Fruit fly (Drosophila melanogaster) whole organism, pupa: ENCODE measurements around the gene Pdi.

Experiments used
- CG10348 ChIP-seq: fragments of 200-800 bp; sonication (Bioruptor generic); IDR thresholded peaks from 2 replicates; pipeline ENCODE4 v1.3.6; 2022; ENCODE audit warnings: missing biosample characterization, missing genetic modification characterization
- CG12605 ChIP-seq: fragments of 200-800 bp; sonication (Bioruptor generic); IDR thresholded peaks from 2 replicates; pipeline ENCODE4 v1.3.6; 2022; ENCODE audit warnings: missing biosample characterization, missing genetic modification characterization
- CG13204 ChIP-seq: fragments of 200-800 bp; sonication (Bioruptor generic); optimal IDR thresholded peaks from 2 replicates; lab custom pipeline; 2018; ENCODE audit warnings: missing biosample characterization, mild to moderate bottlenecking, missing genetic modification characterization, moderate library complexity
- CG14655 ChIP-seq: fragments of 200-800 bp; sonication (Bioruptor generic); optimal IDR thresholded peaks from 3 replicates; lab custom pipeline; 2017; ENCODE audit warnings: mild to moderate bottlenecking, missing biosample characterization, missing genetic modification reagents, missing genetic modification characterization
- CG15710 ChIP-seq: fragments of 200-800 bp; sonication (Bioruptor generic); optimal IDR thresholded peaks from 2 replicates; lab custom pipeline; 2018; ENCODE audit warnings: missing biosample characterization, mild to moderate bottlenecking, missing genetic modification characterization, moderate library complexity
- CG17806 ChIP-seq: fragments of 200-800 bp; sonication (Bioruptor generic); optimal IDR thresholded peaks from 2 replicates; lab custom pipeline; 2018; ENCODE audit warnings: missing biosample characterization, mild to moderate bottlenecking, missing genetic modification characterization, moderate library complexity
- CG32121 ChIP-seq: fragments of 200-800 bp; sonication (Bioruptor generic); IDR thresholded peaks from 2 replicates; pipeline ENCODE4 v1.3.6; 2022; ENCODE audit warnings: missing biosample characterization, missing genetic modification characterization
- CG34367 ChIP-seq: fragments of 200-800 bp; sonication (Bioruptor generic); optimal IDR thresholded peaks from 2 replicates; lab custom pipeline; 2018; ENCODE audit warnings: missing biosample characterization, mild to moderate bottlenecking, missing genetic modification characterization
- CG4496 ChIP-seq: fragments of 200-800 bp; sonication (Bioruptor generic); IDR thresholded peaks from 3 replicates; pipeline ENCODE4 v1.3.6; 2022; ENCODE audit warnings: missing biosample characterization, missing genetic modification characterization
- CG8159 ChIP-seq: fragments of 200-800 bp; sonication (Bioruptor generic); optimal IDR thresholded peaks from 3 replicates; lab custom pipeline; 2018; ENCODE audit warnings: missing biosample characterization, mild to moderate bottlenecking, missing genetic modification characterization, moderate library complexity
- CG8301 ChIP-seq: fragments of 200-800 bp; sonication (Bioruptor generic); optimal IDR thresholded peaks from 2 replicates; lab custom pipeline; 2018; ENCODE audit warnings: missing biosample characterization, mild to moderate bottlenecking, missing genetic modification characterization
- CG9948 ChIP-seq: fragments of 200-800 bp; sonication (Bioruptor generic); optimal IDR thresholded peaks from 2 replicates; lab custom pipeline; 2018; ENCODE audit warnings: missing biosample characterization, mild to moderate bottlenecking, missing genetic modification characterization, moderate library complexity
- D1 ChIP-seq: fragments of 200-800 bp; sonication (Bioruptor generic); optimal IDR thresholded peaks from 2 replicates; lab custom pipeline; 2018; ENCODE audit warnings: missing biosample characterization, mild to moderate bottlenecking, missing genetic modification characterization, moderate library complexity
- EcR ChIP-seq: fragments of 200-800 bp; sonication (Bioruptor generic); optimal IDR thresholded peaks from 3 replicates; lab custom pipeline; 2019; ENCODE audit warnings: missing biosample characterization, missing genetic modification characterization, mild to moderate bottlenecking, moderate library complexity, missing genetic modification reagents
- Ets98B ChIP-seq: fragments of 200-800 bp; sonication (Bioruptor generic); IDR thresholded peaks from 2 replicates; pipeline ENCODE4 v1.3.6; 2022; ENCODE audit warnings: missing biosample characterization, missing genetic modification characterization
- Pif1A ChIP-seq: fragments of 200-800 bp; sonication (Bioruptor generic); optimal IDR thresholded peaks from 3 replicates; lab custom pipeline; 2016; ENCODE audit warnings: missing biosample characterization, missing genetic modification characterization
- Pif1B ChIP-seq: fragments of 200-800 bp; sonication (Bioruptor generic); optimal IDR thresholded peaks from 3 replicates; lab custom pipeline; 2016; ENCODE audit warnings: missing biosample characterization, missing genetic modification characterization
- Snoo ChIP-seq: fragments of 200-800 bp; sonication (Bioruptor generic); optimal IDR thresholded peaks from 3 replicates; lab custom pipeline; 2017; ENCODE audit warnings: missing biosample characterization, mild to moderate bottlenecking, missing genetic modification characterization, inconsistent platforms
- fd96Ca ChIP-seq: fragments of 200-800 bp; sonication (Bioruptor generic); IDR thresholded peaks from 3 replicates; pipeline ENCODE4 v1.3.6; 2022; ENCODE audit warnings: missing biosample characterization, missing genetic modification characterization
- gl ChIP-seq: fragments of 200-800 bp; sonication (Bioruptor generic); optimal IDR thresholded peaks from 2 replicates; lab custom pipeline; 2018; ENCODE audit warnings: missing biosample characterization, mild to moderate bottlenecking, missing genetic modification characterization
- rn ChIP-seq: fragments of 200-800 bp; sonication (Bioruptor generic); IDR thresholded peaks from 2 replicates; pipeline ENCODE4 v1.3.6; 2022; ENCODE audit warnings: missing biosample characterization, missing genetic modification characterization

Gene Pdi

DNA sequence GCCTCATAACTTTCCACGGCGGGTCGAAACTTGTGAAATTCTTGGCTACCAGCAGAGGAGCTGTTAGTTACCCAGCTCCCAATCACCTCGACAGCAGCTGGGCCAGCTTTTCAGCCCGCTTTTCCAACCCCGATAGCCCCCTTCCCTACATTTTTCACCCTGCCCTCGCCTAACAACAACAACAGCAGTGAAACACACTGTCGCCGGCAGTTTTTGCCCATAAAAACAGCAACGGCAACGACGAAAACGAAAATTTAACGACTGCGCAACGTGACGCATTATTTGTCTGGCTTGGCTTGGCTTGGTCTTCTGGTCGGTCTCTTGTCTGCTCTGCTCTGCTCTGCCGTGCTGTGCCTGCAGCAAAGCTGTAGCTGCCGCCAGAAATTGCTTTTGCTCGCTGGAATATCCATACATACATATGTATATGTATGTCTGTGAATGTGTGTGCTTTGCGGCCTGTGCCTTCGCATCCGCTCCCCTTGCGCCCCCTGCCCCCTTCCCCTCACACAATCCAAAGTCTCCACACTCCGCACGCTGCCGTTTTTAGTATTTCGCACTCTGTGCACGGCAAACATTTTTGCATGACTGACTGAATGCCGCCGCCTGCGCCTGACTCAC is 35.4 kb downstream of the Pdi start:
- TF ChIP-seq CG13204 (GFP tag; lab: Kevin White, UChicago) (peak; percentile 96), CG4496 (GFP tag; lab: Robert Waterston, UW) (peak; percentile 4; the same call in 2 of the 3 replicates), rn (GFP tag; lab: Robert Waterston, UW) (no peak)

dm6 chr3L:15105566-15106207 is 37.0 kb downstream of the Pdi start, which contains the start of gene CG45071:
Gene CG45071, plus strand, starts transcription at chr3L:15105882.
- peak; percentile 34; the same call in 1 of the 2 replicates for TF ChIP-seq CG12605
- no peak for TF ChIP-seq CG4496 (GFP tag; lab: Robert Waterston, UW)
- no peak for TF ChIP-seq rn (GFP tag; lab: Robert Waterston, UW)
- TF ChIP-seq gl (tag; lab: Kevin White, UChicago): no peak
- no peak for TF ChIP-seq CG34367
- TF ChIP-seq EcR (GFP tag; lab: Kevin White, UChicago): peak; percentile 37
- no peak for TF ChIP-seq Pif1A (GFP tag; lab: Kevin White, UChicago)
- no peak for TF ChIP-seq CG10348 (GFP tag; lab: Robert Waterston, UW)
- TF ChIP-seq CG15710: no peak
- no peak for TF ChIP-seq D1
- TF ChIP-seq Snoo: no peak
- no peak for TF ChIP-seq fd96Ca (GFP tag; lab: Robert Waterston, UW)
- TF ChIP-seq CG17806 (tag; lab: Kevin White, UChicago): no peak
- peak; percentile 11; the same call in 1 of the 2 replicates for TF ChIP-seq Ets98B (GFP tag; lab: Robert Waterston, UW)
- TF ChIP-seq CG13204 (GFP tag; lab: Kevin White, UChicago): peak; percentile 100
- TF ChIP-seq CG9948 (tag; lab: Kevin White, UChicago): no peak
- TF ChIP-seq CG32121: no peak
- no peak for TF ChIP-seq CG14655 (GFP tag; lab: Kevin White, UChicago)
- no peak for TF ChIP-seq Pif1B (GFP tag; lab: Kevin White, UChicago)
- no peak for TF ChIP-seq CG8159 (tag; lab: Kevin White, UChicago)
- no peak for TF ChIP-seq CG8301 (tag; lab: Kevin White, UChicago)

DNA sequence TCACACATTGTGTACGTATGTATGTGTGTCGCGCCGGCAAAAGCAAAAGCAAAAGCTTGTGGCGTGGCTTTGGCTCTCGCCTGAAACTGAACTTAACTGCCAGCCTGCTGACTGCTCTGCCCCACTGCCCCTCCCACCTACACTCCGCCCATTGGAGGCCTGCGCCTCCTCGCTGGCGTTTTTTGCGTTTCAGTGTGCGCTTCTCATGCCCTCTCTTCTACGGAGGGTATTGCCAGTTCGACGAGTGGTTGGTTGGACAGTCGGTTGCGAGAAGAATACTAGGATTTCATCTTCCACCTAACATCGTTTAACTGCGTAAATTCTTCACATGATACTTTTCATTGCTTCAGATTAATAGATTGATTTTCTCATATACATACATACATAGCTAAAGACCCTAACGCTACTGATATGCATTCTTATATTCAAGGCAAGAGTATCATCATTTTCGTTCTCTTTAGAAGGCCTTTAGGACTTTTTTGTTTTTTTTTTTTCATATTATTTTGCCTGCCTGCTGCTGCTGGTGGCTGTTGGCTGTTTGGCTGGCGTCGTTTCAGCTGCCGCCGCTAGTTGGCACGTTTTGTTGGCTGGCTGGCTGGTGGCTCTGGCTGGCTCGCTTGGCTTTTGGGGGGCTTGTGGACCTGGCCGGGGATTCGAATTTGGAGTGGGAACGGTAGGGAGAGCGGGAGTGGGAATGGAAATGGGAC is 37.6 kb downstream of the Pdi start:
- TF ChIP-seq fd96Ca (GFP tag; lab: Robert Waterston, UW): peak; percentile 92
- TF ChIP-seq CG10348 (GFP tag; lab: Robert Waterston, UW): no peak; the same call in 1 of the 2 replicates
- TF ChIP-seq CG9948 (tag; lab: Kevin White, UChicago): peak; percentile 84
- TF ChIP-seq CG17806 (tag; lab: Kevin White, UChicago): peak; percentile 87
- TF ChIP-seq D1: peak; percentile 53
- peak; percentile 6 for TF ChIP-seq CG13204 (GFP tag; lab: Kevin White, UChicago)
- peak; percentile 88 for TF ChIP-seq Pif1B (GFP tag; lab: Kevin White, UChicago)
- peak; percentile 87 for TF ChIP-seq CG4496 (GFP tag; lab: Robert Waterston, UW)
- peak; percentile 90 for TF ChIP-seq CG8301 (tag; lab: Kevin White, UChicago)
- peak; percentile 82 for TF ChIP-seq Ets98B (GFP tag; lab: Robert Waterston, UW)
- TF ChIP-seq EcR (GFP tag; lab: Kevin White, UChicago): no peak
- TF ChIP-seq CG12605: peak; percentile 76
- peak; percentile 88 for TF ChIP-seq CG14655 (GFP tag; lab: Kevin White, UChicago)
- peak; percentile 90 for TF ChIP-seq Snoo
- TF ChIP-seq CG15710: peak; percentile 94
- peak; percentile 95 for TF ChIP-seq Pif1A (GFP tag; lab: Kevin White, UChicago)
- peak; percentile 73 for TF ChIP-seq gl (tag; lab: Kevin White, UChicago)
- peak; percentile 87 for TF ChIP-seq CG32121
- peak; percentile 90 for TF ChIP-seq CG8159 (tag; lab: Kevin White, UChicago)
- TF ChIP-seq CG34367: peak; percentile 89
- peak; percentile 84 for TF ChIP-seq rn (GFP tag; lab: Robert Waterston, UW)
- TF ChIP-seq, all 21 proteins: peak for 19

- TF ChIP-seq rn (GFP tag; lab: Robert Waterston, UW) (no peak), EcR (GFP tag; lab: Kevin White, UChicago) (peak; percentile 49), D1 (no peak), CG14655 (GFP tag; lab: Kevin White, UChicago) (no peak), Snoo (peak; percentile 19), CG13204 (GFP tag; lab: Kevin White, UChicago) (peak; percentile 99), CG8301 (tag; lab: Kevin White, UChicago) (no peak), CG34367 (no peak), CG9948 (tag; lab: Kevin White, UChicago) (no peak), CG4496 (GFP tag; lab: Robert Waterston, UW) (no peak), fd96Ca (GFP tag; lab: Robert Waterston, UW) (peak; percentile 24; the same call in 1 of the 3 replicates), CG8159 (tag; lab: Kevin White, UChicago) (no peak), Pif1B (GFP tag; lab: Kevin White, UChicago) (peak; percentile 33), CG17806 (tag; lab: Kevin White, UChicago) (peak; percentile 4)
These were observed 38.4 kb downstream of the Pdi start for dm6 chr3L:15103988-15104848.
